Fruit fly (Drosophila melanogaster): Measurements from ENCODE around the gene CG34130.
A peak's percentile ranks its signal among the peaks of the same experiment; 100 is the strongest.

CG34130 gene

DNA sequence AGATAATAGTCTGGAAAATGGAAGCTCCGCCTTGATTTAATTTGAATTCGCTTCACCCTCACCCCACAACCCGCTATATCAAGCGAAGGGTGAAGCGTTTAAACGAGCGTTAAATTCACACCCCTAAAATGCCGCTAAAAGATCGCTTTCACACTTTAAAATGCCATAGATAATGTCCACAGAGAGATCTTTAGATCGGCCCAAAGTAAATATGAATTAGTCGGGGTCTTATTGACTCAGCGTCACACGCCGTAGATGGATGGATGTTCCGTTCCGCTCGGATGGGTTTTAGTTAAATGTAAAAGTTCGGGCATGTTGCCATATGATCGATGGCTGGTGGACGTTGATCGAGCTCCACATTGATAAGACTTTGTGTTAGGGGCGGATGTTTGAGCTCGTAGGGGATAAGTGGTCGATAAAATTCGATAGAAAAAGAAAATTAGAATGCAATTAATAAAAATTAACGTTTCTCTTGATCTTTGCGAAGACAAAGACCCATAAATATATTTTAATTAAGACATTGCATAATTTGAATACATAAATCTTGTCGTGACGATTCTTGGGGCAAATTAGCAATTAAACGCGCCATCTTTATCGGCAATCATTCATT, 38.4 kb upstream of the CG34130 start (continued):
- peak; percentile 81 for TF ChIP-seq CG13894 (tag; optimal IDR thresholded peaks at IDR 0.05)
- peak; percentile 36 for TF ChIP-seq CG10979 (tag; optimal IDR thresholded peaks at IDR 0.05)
- peak; percentile 80 for TF ChIP-seq shn (GFP tag; optimal IDR thresholded peaks at IDR 0.05)
- TF ChIP-seq CG17612 (GFP tag; IDR thresholded peaks at IDR 0.05), result peak; percentile 66; the same call in 1 of the 2 replicates
- TF ChIP-seq Pdp1 (GFP tag; optimal IDR thresholded peaks at IDR 0.05), result peak; percentile 69 to 78
- TF ChIP-seq CG11504 (tag; optimal IDR thresholded peaks at IDR 0.05), result peak; percentile 62
- TF ChIP-seq CG13296 (GFP tag; optimal IDR thresholded peaks at IDR 0.05), result peak; percentile 83
- no peak for TF ChIP-seq pros (GFP tag; optimal IDR thresholded peaks at IDR 0.05)
- TF ChIP-seq D (optimal IDR thresholded peaks at IDR 0.05), result no peak
- peak; percentile 89 for TF ChIP-seq D (GFP tag; optimal IDR thresholded peaks at IDR 0.05)
- peak; percentile 86 for TF ChIP-seq Dip3 (GFP tag; optimal IDR thresholded peaks at IDR 0.05)
- peak; percentile 3 for TF ChIP-seq CG9797 (GFP tag; optimal IDR thresholded peaks at IDR 0.05)
- peak; percentile 88 for TF ChIP-seq CG12769 (tag; optimal IDR thresholded peaks at IDR 0.05)
- TF ChIP-seq CG13775 (GFP tag; optimal IDR thresholded peaks at IDR 0.05), result peak; percentile 55
- TF ChIP-seq nom (GFP tag; optimal IDR thresholded peaks at IDR 0.05), result no peak
- TF ChIP-seq her (GFP tag; optimal IDR thresholded peaks at IDR 0.05), result peak; percentile 86
- peak; percentile 68 for TF ChIP-seq Ets97D (GFP tag; optimal IDR thresholded peaks at IDR 0.05)
- TF ChIP-seq gsb (GFP tag; IDR thresholded peaks at IDR 0.05), result peak; percentile 80
- TF ChIP-seq CG8281 (tag; optimal IDR thresholded peaks at IDR 0.05), result peak; percentile 62
- no peak for TF ChIP-seq Dll (GFP tag; IDR thresholded peaks at IDR 0.05; ENCODE audit: partially characterized antibody)
- TF ChIP-seq ac (GFP tag; optimal IDR thresholded peaks at IDR 0.05), result no peak
- TF ChIP-seq Eip74EF (GFP tag; optimal IDR thresholded peaks at IDR 0.05), result peak in 1 of 2 experiments; percentile 85
- no peak for TF ChIP-seq lbe (GFP tag; optimal IDR thresholded peaks at IDR 0.05)
- TF ChIP-seq ERR (GFP tag; optimal IDR thresholded peaks at IDR 0.05), result peak; percentile 78
- TF ChIP-seq sim (GFP tag; IDR thresholded peaks at IDR 0.05), result peak; percentile 88
- peak; percentile 48 for TF ChIP-seq CG8924 (tag; optimal IDR thresholded peaks at IDR 0.05)
- peak; percentile 65 for TF ChIP-seq gcm (GFP tag; optimal IDR thresholded peaks at IDR 0.05)
- no peak for TF ChIP-seq dan (GFP tag; IDR thresholded peaks at IDR 0.05)
- TF ChIP-seq ranshi (GFP tag; IDR thresholded peaks at IDR 0.05), result peak; percentile 70; the same call in 1 of the 2 replicates
- TF ChIP-seq stc (GFP tag; IDR thresholded peaks at IDR 0.05), result peak; percentile 64; the same call in 1 of the 2 replicates
- peak; percentile 91 for TF ChIP-seq CG10209 (GFP tag; optimal IDR thresholded peaks at IDR 0.05)
- peak; percentile 63 for TF ChIP-seq CG15269 (tag; optimal IDR thresholded peaks at IDR 0.05)
- TF ChIP-seq CG7357 (GFP tag; IDR thresholded peaks at IDR 0.05), result no peak
- TF ChIP-seq CG34422 (GFP tag; IDR thresholded peaks at IDR 0.05), result peak; percentile 44; the same call in 1 of the 3 replicates
- TF ChIP-seq Bgb (GFP tag; IDR thresholded peaks at IDR 0.05; ENCODE audit: partially characterized antibody), result no peak
- TF ChIP-seq wor (GFP tag; IDR thresholded peaks at IDR 0.05), result no peak
- TF ChIP-seq CG7271 (tag; optimal IDR thresholded peaks at IDR 0.05), result peak; percentile 61
- peak; percentile 89 for TF ChIP-seq CG4328 (GFP tag; optimal IDR thresholded peaks at IDR 0.05)
- peak; percentile 27 for TF ChIP-seq CG16815 (GFP tag; optimal IDR thresholded peaks at IDR 0.05)
- TF ChIP-seq CG10654 (GFP tag; optimal IDR thresholded peaks at IDR 0.05), result peak; percentile 87
- TF ChIP-seq kay (GFP tag; optimal IDR thresholded peaks at IDR 0.05), result peak; percentile 74
- peak; percentile 58 for TF ChIP-seq fd3F (GFP tag; optimal IDR thresholded peaks at IDR 0.05)
- peak; percentile 98 for TF ChIP-seq Med (GFP tag)
- TF ChIP-seq CG1233 (GFP tag; optimal IDR thresholded peaks at IDR 0.05), result peak; percentile 93
- TF ChIP-seq schlank (tag; optimal IDR thresholded peaks at IDR 0.05), result peak; percentile 94
- TF ChIP-seq CG5245 (GFP tag; optimal IDR thresholded peaks at IDR 0.05), result peak; percentile 60
- TF ChIP-seq ase (GFP tag; IDR thresholded peaks at IDR 0.05), result peak; percentile 29; the same call in 1 of the 3 replicates
- TF ChIP-seq crp (GFP tag; optimal IDR thresholded peaks at IDR 0.05), result peak in 1 of 2 experiments; percentile 42
- TF ChIP-seq CG11398 (GFP tag; optimal IDR thresholded peaks at IDR 0.05), result peak; percentile 90

Data from whole organism, embryonic.